Worm (Caenorhabditis elegans) whole organism, L3 larva: Measurements from ENCODE around the gene F32H5.3.

Source experiments
- ZK546.5 ChIP-seq: sonication (generic microtip); optimal IDR thresholded peaks from 2 replicates; lab custom pipeline; 2017; ENCODE audit warnings: missing biosample characterization, missing genetic modification characterization
- aly-2 ChIP-seq: fragments of 150-350 bp; optimal IDR thresholded peaks from 2 replicates; lab custom pipeline; 2014; ENCODE audit warnings: missing biosample characterization, missing genetic modification characterization
- ceh-82 ChIP-seq: fragments of 150-350 bp; optimal IDR thresholded peaks from 2 replicates; lab custom pipeline; 2014; ENCODE audit warnings: missing biosample characterization, missing genetic modification characterization
- fos-1 ChIP-seq: fragments of 150-350 bp; optimal IDR thresholded peaks from 2 replicates; lab custom pipeline; 2014; ENCODE audit warnings: missing biosample characterization, missing genetic modification characterization
- lin-15B ChIP-seq: fragments of 150-350 bp; optimal IDR thresholded peaks from 2 replicates; lab custom pipeline; 2014; ENCODE audit warnings: missing biosample characterization, missing genetic modification characterization
- nhr-11 ChIP-seq: fragments of 150-350 bp; optimal IDR thresholded peaks from 2 replicates; lab custom pipeline; 2014; ENCODE audit warnings: missing biosample characterization, missing genetic modification characterization
- nhr-23 ChIP-seq: fragments of 150-350 bp; optimal IDR thresholded peaks from 2 replicates; lab custom pipeline; 2014; ENCODE audit warnings: missing biosample characterization, missing genetic modification reagents, missing genetic modification characterization
- nhr-76 ChIP-seq: fragments of 150-350 bp; sonication (generic microtip); optimal IDR thresholded peaks from 5 replicates; lab custom pipeline; 2014; ENCODE audit warnings: missing biosample characterization, missing genetic modification characterization
- snpc-4 ChIP-seq: fragments of 150-350 bp; optimal IDR thresholded peaks from 2 replicates; lab custom pipeline; 2014; ENCODE audit warnings: missing biosample characterization, missing genetic modification characterization
- ztf-11 ChIP-seq: fragments of 150-350 bp; optimal IDR thresholded peaks from 2 replicates; lab custom pipeline; 2014; ENCODE audit warnings: missing biosample characterization, missing genetic modification characterization

ce11 chrV:13324933-13325760 is 34.0 kb upstream of the F32H5.3 start, which contains the start of gene C50B6.7:
- TF ChIP-seq ZK546.5: no peak
- no peak for TF ChIP-seq aly-2 (tag; lab: Kevin White, UChicago)
- TF ChIP-seq ztf-11: no peak
- TF ChIP-seq ceh-82 (tag; lab: Kevin White, UChicago): no peak
- TF ChIP-seq fos-1 (tag; lab: Kevin White, UChicago): no peak
- no peak for TF ChIP-seq nhr-76 (tag; lab: Kevin White, UChicago)
- no peak for TF ChIP-seq lin-15B (tag; lab: Kevin White, UChicago)
- no peak for TF ChIP-seq nhr-23
- TF ChIP-seq nhr-11 (tag; lab: Kevin White, UChicago): no peak
- TF ChIP-seq snpc-4 (tag; lab: Kevin White, UChicago): no peak
